Fruit fly (Drosophila melanogaster) whole organism: ENCODE results near the gene CG11034.

Experiments
- CG8478 ChIP-seq: fragments of >200 bp; optimal IDR thresholded peaks from 2 replicates; lab custom pipeline; 2018; ENCODE audit warnings: inconsistent platforms
- Dll ChIP-seq: fragments of >200 bp; optimal IDR thresholded peaks from 2 replicates; lab custom pipeline; 2017
- EcR ChIP-seq, 2 experiments: fragments of >200 bp; optimal IDR thresholded peaks; 2 replicates each; lab custom pipeline; 2017; ENCODE audit warnings: missing biosample characterization in 2 of 2, missing genetic modification characterization in 2 of 2, missing genetic modification reagents in 2 of 2
- pan ChIP-seq: fragments of >200 bp; optimal IDR thresholded peaks from 2 replicates; lab custom pipeline; 2017
- psq ChIP-seq: fragments of >200 bp; optimal IDR thresholded peaks from 2 replicates; lab custom pipeline; 2017
- usp ChIP-seq: fragments of >200 bp; optimal IDR thresholded peaks from 2 replicates; lab custom pipeline; 2017; ENCODE audit warnings: missing biosample characterization, missing genetic modification characterization, mixed read lengths

The CG11034 gene

dm6 chr2L:5790799-5791526 is 14.2 kb upstream of the CG11034 start:
- TF ChIP-seq EcR (GFP tag; optimal IDR thresholded peaks at IDR 0.05; lab: Kevin White, UChicago) (no peak), usp (GFP tag; lab: Kevin White, UChicago) (no peak), psq (no peak), CG8478 (lab: Kevin White, UChicago) (no peak), pan (lab: Kevin White, UChicago) (no peak), Dll (lab: Kevin White, UChicago) (no peak)

- no peak for TF ChIP-seq Dll (lab: Kevin White, UChicago)
- TF ChIP-seq usp (GFP tag; lab: Kevin White, UChicago) = no peak
- TF ChIP-seq pan (lab: Kevin White, UChicago) = no peak
- TF ChIP-seq EcR (GFP tag; optimal IDR thresholded peaks at IDR 0.05; lab: Kevin White, UChicago) = no peak
- TF ChIP-seq psq = no peak
- TF ChIP-seq CG8478 (lab: Kevin White, UChicago) = no peak
Observed at dm6 chr2L:5793098-5793497, 12.1 kb upstream of the CG11034 start.

- no peak for TF ChIP-seq psq
- no peak for TF ChIP-seq CG8478 (lab: Kevin White, UChicago)
- no peak for TF ChIP-seq pan (lab: Kevin White, UChicago)
- no peak for TF ChIP-seq EcR (GFP tag; optimal IDR thresholded peaks at IDR 0.05; lab: Kevin White, UChicago)
- no peak for TF ChIP-seq usp (GFP tag; lab: Kevin White, UChicago)
- TF ChIP-seq Dll (lab: Kevin White, UChicago) = no peak
Observed at dm6 chr2L:5795192-5795591, 10.0 kb upstream of the CG11034 start.

dm6 chr2L:5797977-5798376 is 7.2 kb upstream of the CG11034 start:
- no peak for TF ChIP-seq usp (GFP tag; lab: Kevin White, UChicago)
- no peak for TF ChIP-seq Dll (lab: Kevin White, UChicago)
- TF ChIP-seq psq = no peak
- TF ChIP-seq EcR (GFP tag; optimal IDR thresholded peaks at IDR 0.05; lab: Kevin White, UChicago) = no peak
- TF ChIP-seq pan (lab: Kevin White, UChicago) = no peak
- TF ChIP-seq CG8478 (lab: Kevin White, UChicago) = no peak

dm6 chr2L:5798629-5799028 is 6.6 kb upstream of the CG11034 start:
- TF ChIP-seq psq (no peak), EcR (GFP tag; optimal IDR thresholded peaks at IDR 0.05; lab: Kevin White, UChicago) (no peak), Dll (lab: Kevin White, UChicago) (no peak), usp (GFP tag; lab: Kevin White, UChicago) (no peak), CG8478 (lab: Kevin White, UChicago) (no peak), pan (lab: Kevin White, UChicago) (no peak)

- TF ChIP-seq Dll (lab: Kevin White, UChicago) (peak; percentile 22), EcR (GFP tag; optimal IDR thresholded peaks at IDR 0.05; lab: Kevin White, UChicago) (no peak)
Observed at dm6 chr2L:5799435-5800387, 5.5 kb upstream of the CG11034 start, which contains the start of gene CG9171. Gene CG9171, minus strand, starts transcription at chr2L:5800253.

dm6 chr2L:5800388-5800748 is 4.8 kb upstream of the CG11034 start:
- TF ChIP-seq Dll (lab: Kevin White, UChicago) (no peak), EcR (GFP tag; optimal IDR thresholded peaks at IDR 0.05; lab: Kevin White, UChicago) (no peak), pan (lab: Kevin White, UChicago) (no peak), CG8478 (lab: Kevin White, UChicago) (no peak), psq (no peak), usp (GFP tag; lab: Kevin White, UChicago) (no peak)

dm6 chr2L:5801926-5802325 is 3.3 kb upstream of the CG11034 start, which contains the start of the genes CG14005 and CG7239:
Gene CG14005, minus strand, starts transcription at chr2L:5801975.
Gene CG7239, plus strand, starts transcription at chr2L:5802220.
- TF ChIP-seq CG8478 (lab: Kevin White, UChicago) (no peak), usp (GFP tag; lab: Kevin White, UChicago) (no peak), psq (no peak), pan (lab: Kevin White, UChicago) (no peak), EcR (GFP tag; optimal IDR thresholded peaks at IDR 0.05; lab: Kevin White, UChicago) (no peak), Dll (lab: Kevin White, UChicago) (no peak)

dm6 chr2L:5804077-5804476 is 1.1 kb upstream of the CG11034 start:
- TF ChIP-seq EcR (GFP tag; optimal IDR thresholded peaks at IDR 0.05; lab: Kevin White, UChicago) (no peak), pan (lab: Kevin White, UChicago) (no peak)

dm6 chr2L:5811274-5811673 is 6.1 kb downstream of the CG11034 start, which contains the start of gene CG43307:
Gene CG43307, plus strand, starts transcription at chr2L:5811574.
- no peak for TF ChIP-seq CG8478 (lab: Kevin White, UChicago)
- TF ChIP-seq usp (GFP tag; lab: Kevin White, UChicago) = no peak
- TF ChIP-seq pan (lab: Kevin White, UChicago) = no peak
- no peak for TF ChIP-seq EcR (GFP tag; optimal IDR thresholded peaks at IDR 0.05; lab: Kevin White, UChicago)
- no peak for TF ChIP-seq psq
- TF ChIP-seq Dll (lab: Kevin White, UChicago) = no peak

dm6 chr2L:5818343-5818742 is 13.1 kb downstream of the CG11034 start, which contains the start of gene COX6CL:
Gene COX6CL, minus strand, starts transcription at chr2L:5818443.
- no peak for TF ChIP-seq CG8478 (lab: Kevin White, UChicago)
- no peak for TF ChIP-seq pan (lab: Kevin White, UChicago)
- no peak for TF ChIP-seq psq
- TF ChIP-seq Dll (lab: Kevin White, UChicago) = no peak
- TF ChIP-seq EcR (GFP tag; optimal IDR thresholded peaks at IDR 0.05; lab: Kevin White, UChicago) = no peak
- no peak for TF ChIP-seq usp (GFP tag; lab: Kevin White, UChicago)
